Worm (Caenorhabditis elegans) whole organism, early embryonic: ENCODE measurements around the gene sahd-1.

Source experiments
- B0310.2 ChIP-seq: sonication (generic microtip); optimal IDR thresholded peaks from 2 replicates; lab custom pipeline; 2016; ENCODE audit warnings: mild to moderate bottlenecking, missing genetic modification characterization, missing compliant biosample characterization
- hmbx-1 ChIP-seq: sonication (generic microtip); optimal IDR thresholded peaks from 2 replicates; lab custom pipeline; 2016; ENCODE audit warnings: mild to moderate bottlenecking, missing genetic modification characterization, missing compliant biosample characterization
- hnd-1 ChIP-seq: sonication (generic microtip); optimal IDR thresholded peaks from 2 replicates; lab custom pipeline; 2016; ENCODE audit warnings: missing genetic modification characterization, missing compliant biosample characterization
- sea-1 ChIP-seq: fragments of 200-800 bp; sonication (Bioruptor generic); conservative IDR thresholded peaks from 2 replicates; pipeline ENCODE4 v1.3.6; 2022; ENCODE audit warnings: missing genetic modification characterization, missing compliant biosample characterization
- tra-4 ChIP-seq: sonication (generic microtip); optimal IDR thresholded peaks from 2 replicates; lab custom pipeline; 2017; ENCODE audit warnings: missing genetic modification characterization, missing compliant biosample characterization

- TF ChIP-seq hmbx-1 (tag; lab: Kevin White, UChicago), result no peak
- TF ChIP-seq hnd-1 (tag; lab: Kevin White, UChicago), result no peak
- TF ChIP-seq tra-4, result no peak
- no peak for TF ChIP-seq sea-1
- TF ChIP-seq B0310.2, result no peak
These were observed 8.9 kb downstream of the sahd-1 start, which contains the start of gene npp-24 for ce11 chrII:5505820-5506287.
